Worm (Caenorhabditis elegans): ENCODE measurements around the gene Y38H6C.20.
"Not testable (repeated sequence)": the region's sequence is repeated elsewhere in the genome, so short reads cannot be mapped to it uniquely, and the experiment has no call there.

ce11 chrV:20513661-20514060, 37.3 kb downstream of the Y38H6C.20 start, which contains the start of gene Y38H6C.8:
- TF ChIP-seq sea-2 (GFP tag; IDR thresholded peaks at IDR 0.05); somi-1 (GFP tag; optimal IDR thresholded peaks at IDR 0.05): not testable (repeated sequence)

Data from whole organism, young adult.